Worm (Caenorhabditis elegans) whole organism, late embryonic: ENCODE results near the gene C28G1.10.

Experiments used
- ama-1 ChIP-seq: fragments of 150-350 bp; optimal IDR thresholded peaks from 2 replicates; lab custom pipeline; 2014
- ceh-14 ChIP-seq: sonication (generic microtip); optimal IDR thresholded peaks from 2 replicates; lab custom pipeline; 2016; ENCODE audit warnings: missing genotype, missing genetic modification characterization, missing compliant biosample characterization
- ceh-18 ChIP-seq: sonication (generic microtip); optimal IDR thresholded peaks from 2 replicates; lab custom pipeline; 2016; ENCODE audit warnings: missing genetic modification characterization, missing compliant biosample characterization
- ceh-19 ChIP-seq: fragments of 200-800 bp; sonication (Bioruptor generic); optimal IDR thresholded peaks from 2 replicates; lab custom pipeline; 2018; ENCODE audit warnings: mild to moderate bottlenecking, missing genetic modification characterization, missing compliant biosample characterization
- dmd-4 ChIP-seq: sonication (generic microtip); optimal IDR thresholded peaks from 2 replicates; lab custom pipeline; 2016; ENCODE audit warnings: borderline replicate concordance, missing genetic modification characterization, missing compliant biosample characterization
- elt-2 ChIP-seq: sonication (generic microtip); optimal IDR thresholded peaks from 2 replicates; lab custom pipeline; 2016; ENCODE audit warnings: missing genetic modification reagents, missing genetic modification characterization, missing compliant biosample characterization
- elt-4 ChIP-seq: sonication (generic microtip); optimal IDR thresholded peaks from 2 replicates; lab custom pipeline; 2016; ENCODE audit warnings: missing genetic modification characterization, missing compliant biosample characterization
- ets-4 ChIP-seq: sonication (generic microtip); optimal IDR thresholded peaks from 2 replicates; lab custom pipeline; 2016; ENCODE audit warnings: missing genetic modification characterization, missing compliant biosample characterization
- pha-4 ChIP-seq: fragments of 150-350 bp; optimal IDR thresholded peaks from 2 replicates; lab custom pipeline; 2018; ENCODE audit warnings: missing biosample characterization, missing genetic modification reagents, missing genetic modification characterization

- TF ChIP-seq ama-1 (lab: Kevin White, UChicago) (no peak), ets-4 (tag; lab: Kevin White, UChicago) (no peak), elt-4 (tag; lab: Kevin White, UChicago) (no peak), pha-4 (tag; lab: Kevin White, UChicago) (no peak), ceh-19 (GFP tag; lab: Kevin White, UChicago) (no peak), ceh-18 (tag; lab: Kevin White, UChicago) (no peak), elt-2 (tag; lab: Kevin White, UChicago) (no peak), dmd-4 (tag; lab: Kevin White, UChicago) (no peak), ceh-14 (no peak)
Observed at ce11 chrX:8877162-8877561, 30.2 kb downstream of the C28G1.10 start.
